Fruit fly (Drosophila melanogaster) whole organism, embryonic: Measurements from ENCODE around the gene Hou.

Experiments
- CG13296 ChIP-seq: fragments of 200-800 bp; sonication (Bioruptor generic); optimal IDR thresholded peaks from 3 replicates; lab custom pipeline; 2018; ENCODE audit warnings: missing biosample characterization, mild to moderate bottlenecking, missing genetic modification characterization
- CG1603 ChIP-seq: fragments of 200-800 bp; sonication (Bioruptor generic); optimal IDR thresholded peaks from 2 replicates; lab custom pipeline; 2019; ENCODE audit warnings: missing biosample characterization, mild to moderate bottlenecking, missing genetic modification characterization, moderate library complexity
- CG1647 ChIP-seq: fragments of 200-800 bp; sonication (Bioruptor generic); optimal IDR thresholded peaks from 3 replicates; lab custom pipeline; 2016; ENCODE audit warnings: missing biosample characterization, missing genetic modification characterization
- CG17361 ChIP-seq: fragments of 200-800 bp; sonication (Bioruptor generic); IDR thresholded peaks from 3 replicates; pipeline ENCODE4 v1.3.6; 2022; ENCODE audit warnings: missing biosample characterization, missing genetic modification characterization
- CG17568 ChIP-seq: fragments of 200-800 bp; sonication (Bioruptor generic); optimal IDR thresholded peaks from 2 replicates; lab custom pipeline; 2018; ENCODE audit warnings: missing biosample characterization, mild to moderate bottlenecking, missing genetic modification characterization, moderate library complexity
- CG2116 ChIP-seq: fragments of 200-800 bp; sonication (Bioruptor generic); optimal IDR thresholded peaks from 3 replicates; lab custom pipeline; 2018; ENCODE audit warnings: missing biosample characterization, mild to moderate bottlenecking, missing genetic modification characterization
- CG2712 ChIP-seq: fragments of 200-800 bp; optimal IDR thresholded peaks from 3 replicates; lab custom pipeline; 2019; ENCODE audit warnings: missing biosample characterization, mild to moderate bottlenecking, missing genetic modification characterization, moderate library complexity
- CG2875 ChIP-seq: fragments of 200-800 bp; sonication (Bioruptor generic); optimal IDR thresholded peaks from 2 replicates; lab custom pipeline; 2017; ENCODE audit warnings: missing biosample characterization, mild to moderate bottlenecking, missing genetic modification characterization, missing genetic modification reagents
- CG2889 ChIP-seq: fragments of 200-800 bp; sonication (Bioruptor generic); IDR thresholded peaks from 3 replicates; pipeline ENCODE4 v1.3.6; 2022; ENCODE audit warnings: missing biosample characterization, missing genetic modification characterization
- CG30403 ChIP-seq: fragments of 200-800 bp; sonication (Bioruptor generic); optimal IDR thresholded peaks from 3 replicates; lab custom pipeline; 2016; ENCODE audit warnings: missing biosample characterization, missing genetic modification characterization
- CG3065 ChIP-seq: fragments of 200-800 bp; sonication (Bioruptor generic); optimal IDR thresholded peaks from 2 replicates; lab custom pipeline; 2016; ENCODE audit warnings: missing biosample characterization, missing genetic modification characterization
- CG3163 ChIP-seq: fragments of 200-800 bp; sonication (Bioruptor generic); optimal IDR thresholded peaks from 3 replicates; lab custom pipeline; 2016; ENCODE audit warnings: missing biosample characterization, missing genetic modification characterization
- CG33557 ChIP-seq: fragments of 200-800 bp; sonication (Bioruptor generic); optimal IDR thresholded peaks from 2 replicates; lab custom pipeline; 2019; ENCODE audit warnings: missing biosample characterization, mild to moderate bottlenecking, missing genetic modification characterization, moderate library complexity
- CG4328 ChIP-seq: fragments of 200-800 bp; sonication (Bioruptor generic); optimal IDR thresholded peaks from 3 replicates; lab custom pipeline; 2017; ENCODE audit warnings: missing biosample characterization, missing genetic modification reagents, missing genetic modification characterization
- CG4617 ChIP-seq: fragments of 200-800 bp; sonication (Bioruptor generic); optimal IDR thresholded peaks from 3 replicates; lab custom pipeline; 2016; ENCODE audit warnings: missing biosample characterization, missing genetic modification characterization, borderline replicate concordance
- CG5953 ChIP-seq: fragments of 200-800 bp; sonication (Bioruptor generic); IDR thresholded peaks from 2 replicates; pipeline ENCODE4 v1.3.6; 2022; ENCODE audit warnings: missing biosample characterization, missing genetic modification characterization
- CG6175 ChIP-seq: fragments of 200-800 bp; sonication (Bioruptor generic); IDR thresholded peaks from 3 replicates; pipeline ENCODE4 v1.3.6; 2022; ENCODE audit warnings: missing biosample characterization, missing genetic modification characterization
- CG6765 ChIP-seq: fragments of 200-800 bp; sonication (Bioruptor generic); optimal IDR thresholded peaks from 3 replicates; lab custom pipeline; 2017; ENCODE audit warnings: missing biosample characterization, mild to moderate bottlenecking, missing genetic modification characterization
- CG7271 ChIP-seq: fragments of 200-800 bp; sonication (Bioruptor generic); optimal IDR thresholded peaks from 2 replicates; lab custom pipeline; 2018; ENCODE audit warnings: missing biosample characterization, mild to moderate bottlenecking, missing genetic modification characterization, moderate library complexity
- CG8765 ChIP-seq: fragments of 200-800 bp; sonication (Bioruptor generic); IDR thresholded peaks from 2 replicates; pipeline ENCODE4 v1.3.6; 2022; ENCODE audit warnings: missing biosample characterization, missing genetic modification characterization
- CG9215 ChIP-seq: fragments of 200-800 bp; sonication (Bioruptor generic); IDR thresholded peaks from 2 replicates; pipeline ENCODE4 v1.3.6; 2022; ENCODE audit warnings: missing biosample characterization, missing genetic modification characterization
- CG9727 ChIP-seq: fragments of 200-800 bp; sonication (Bioruptor generic); optimal IDR thresholded peaks from 3 replicates; lab custom pipeline; 2017; ENCODE audit warnings: missing biosample characterization, mild to moderate bottlenecking, missing genetic modification characterization
- Dip3 ChIP-seq: fragments of 200-800 bp; sonication (Bioruptor generic); optimal IDR thresholded peaks from 3 replicates; lab custom pipeline; 2016; ENCODE audit warnings: missing biosample characterization, missing genetic modification characterization
- HLH3B ChIP-seq: fragments of 200-800 bp; sonication (Bioruptor generic); IDR thresholded peaks from 2 replicates; pipeline ENCODE4 v1.3.6; 2022; ENCODE audit warnings: missing biosample characterization, missing genetic modification characterization
- MESR4 ChIP-seq: fragments of 200-800 bp; sonication (Bioruptor generic); optimal IDR thresholded peaks from 2 replicates; lab custom pipeline; 2018; ENCODE audit warnings: missing biosample characterization, mild to moderate bottlenecking, missing genetic modification characterization, moderate library complexity
- Max ChIP-seq: fragments of 200-800 bp; sonication (Bioruptor generic); optimal IDR thresholded peaks from 2 replicates; lab custom pipeline; 2016; ENCODE audit warnings: missing biosample characterization, mild to moderate bottlenecking, missing genetic modification characterization
- Med ChIP-seq: fragments of 200-800 bp; sonication (Bioruptor generic); peaks from one replicate; lab custom pipeline; 2016; ENCODE audit warnings: missing biosample characterization, missing genetic modification characterization, mild to moderate bottlenecking, inconsistent platforms, moderate library complexity
- NC2α ChIP-seq: fragments of 200-800 bp; sonication (Bioruptor generic); optimal IDR thresholded peaks from 2 replicates; lab custom pipeline; 2016; ENCODE audit warnings: missing biosample characterization, missing genetic modification characterization
- NC2β ChIP-seq: fragments of 200-800 bp; sonication (Bioruptor generic); optimal IDR thresholded peaks from 2 replicates; lab custom pipeline; 2016; ENCODE audit warnings: missing biosample characterization, missing genetic modification characterization
- Optix ChIP-seq: fragments of 200-800 bp; sonication (Bioruptor generic); IDR thresholded peaks from 3 replicates; pipeline ENCODE4 v1.3.6; 2022; ENCODE audit warnings: missing biosample characterization, missing genetic modification characterization
- PHDP ChIP-seq: fragments of 200-800 bp; sonication (Bioruptor generic); optimal IDR thresholded peaks from 3 replicates; lab custom pipeline; 2018; ENCODE audit warnings: missing biosample characterization, mild to moderate bottlenecking, missing genetic modification characterization, moderate library complexity
- Ptx1 ChIP-seq: fragments of 200-800 bp; sonication (Bioruptor generic); IDR thresholded peaks from 2 replicates; pipeline ENCODE4 v1.3.6; 2022; ENCODE audit warnings: missing biosample characterization, missing genetic modification characterization
- Rfx ChIP-seq: fragments of 200-800 bp; sonication (Bioruptor generic); IDR thresholded peaks from 2 replicates; pipeline ENCODE4 v1.3.6; 2022; ENCODE audit warnings: missing biosample characterization, missing genetic modification characterization
- Rx ChIP-seq: fragments of 200-800 bp; sonication (Bioruptor generic); IDR thresholded peaks from 2 replicates; pipeline ENCODE4 v1.3.6; 2022; ENCODE audit warnings: missing biosample characterization, missing genetic modification characterization
- Sox102F ChIP-seq: fragments of 200-800 bp; sonication (Bioruptor generic); optimal IDR thresholded peaks from 2 replicates; lab custom pipeline; 2018; ENCODE audit warnings: missing biosample characterization, mild to moderate bottlenecking, missing genetic modification characterization, moderate library complexity
- Taf1 ChIP-seq: fragments of 200-800 bp; sonication (Bioruptor generic); IDR thresholded peaks from 2 replicates; pipeline ENCODE4 v1.3.6; 2022; ENCODE audit warnings: missing biosample characterization, missing genetic modification characterization
- abd-A ChIP-seq: fragments of 200-800 bp; sonication (Bioruptor generic); optimal IDR thresholded peaks from 3 replicates; lab custom pipeline; 2019; ENCODE audit warnings: missing biosample characterization, mild to moderate bottlenecking, missing genetic modification characterization, moderate library complexity
- bsh ChIP-seq, 2 experiments: fragments of 200-800 bp; sonication (Bioruptor generic); optimal IDR thresholded peaks; 2 replicates each; lab custom pipeline; 2017 to 2018; ENCODE audit warnings: mild to moderate bottlenecking in 2 of 2, missing biosample characterization in 2 of 2, missing genetic modification characterization in 2 of 2, moderate library complexity in 1 of 2
- cad ChIP-seq: fragments of >200 bp; optimal IDR thresholded peaks from 2 replicates; lab custom pipeline; 2017; ENCODE audit warnings: missing biosample characterization, missing genetic modification characterization
- cato ChIP-seq: fragments of 200-800 bp; sonication (Bioruptor generic); optimal IDR thresholded peaks from 2 replicates; lab custom pipeline; 2016; ENCODE audit warnings: missing biosample characterization, missing genetic modification characterization, borderline replicate concordance
- danr ChIP-seq: fragments of 200-800 bp; sonication (Bioruptor generic); IDR thresholded peaks from 2 replicates; pipeline ENCODE4 v1.3.6; 2022; ENCODE audit warnings: missing biosample characterization, missing genetic modification characterization
- dpn ChIP-seq, 2 experiments: fragments of 200-800 bp; sonication (Bioruptor generic); optimal IDR thresholded peaks; 3 replicates each; lab custom pipeline; 2016; ENCODE audit warnings: missing biosample characterization in 2 of 2, missing genetic modification characterization in 2 of 2
- fru ChIP-seq: fragments of >200 bp; optimal IDR thresholded peaks from 2 replicates; lab custom pipeline; 2017
- her ChIP-seq: fragments of 200-800 bp; sonication (Bioruptor generic); optimal IDR thresholded peaks from 2 replicates; lab custom pipeline; 2016; ENCODE audit warnings: missing biosample characterization, missing genetic modification characterization
- oc ChIP-seq: fragments of 200-800 bp; sonication (Bioruptor generic); optimal IDR thresholded peaks from 2 replicates; lab custom pipeline; 2018; ENCODE audit warnings: missing biosample characterization, mild to moderate bottlenecking, missing genetic modification characterization, moderate library complexity
- org-1 ChIP-seq: fragments of 200-800 bp; sonication (Bioruptor generic); optimal IDR thresholded peaks from 2 replicates; lab custom pipeline; 2017; ENCODE audit warnings: missing biosample characterization, missing genetic modification characterization
- pb ChIP-seq: fragments of 200-800 bp; sonication (Bioruptor generic); optimal IDR thresholded peaks from 3 replicates; lab custom pipeline; 2016; ENCODE audit warnings: missing biosample characterization, missing genetic modification characterization
- pfk ChIP-seq: fragments of 200-800 bp; sonication (Bioruptor generic); optimal IDR thresholded peaks from 2 replicates; lab custom pipeline; 2018; ENCODE audit warnings: missing biosample characterization, mild to moderate bottlenecking, missing genetic modification characterization, moderate library complexity
- pho ChIP-seq: fragments of 200-800 bp; sonication (Bioruptor generic); optimal IDR thresholded peaks from 2 replicates; lab custom pipeline; 2016; ENCODE audit warnings: missing biosample characterization, missing genetic modification characterization
- repo ChIP-seq: fragments of 200-800 bp; sonication (Bioruptor generic); optimal IDR thresholded peaks from 2 replicates; lab custom pipeline; 2016; ENCODE audit warnings: missing biosample characterization, missing genetic modification characterization
- sima ChIP-seq: fragments of 200-800 bp; sonication (Bioruptor generic); optimal IDR thresholded peaks from 2 replicates; lab custom pipeline; 2016; ENCODE audit warnings: missing biosample characterization, missing genetic modification characterization
- usp ChIP-seq: fragments of >200 bp; optimal IDR thresholded peaks from 2 replicates; lab custom pipeline; 2017; ENCODE audit warnings: missing biosample characterization, missing genetic modification characterization
- vfl ChIP-seq: fragments of 200-800 bp; sonication (Bioruptor generic); optimal IDR thresholded peaks from 2 replicates; lab custom pipeline; 2016; ENCODE audit warnings: missing biosample characterization, missing genetic modification characterization
- yki ChIP-seq: fragments of >200 bp; optimal IDR thresholded peaks from 3 replicates; lab custom pipeline; 2018

Gene Hou

dm6 chrX:18678876-18679275 is 28.6 kb upstream of the Hou start (continued):
- TF ChIP-seq Dip3 (GFP tag; lab: Kevin White, UChicago) (no peak), PHDP (no peak), pho (GFP tag; lab: Kevin White, UChicago) (no peak), CG33557 (GFP tag; lab: Kevin White, UChicago) (no peak), repo (GFP tag; lab: Kevin White, UChicago) (no peak), Med (GFP tag; lab: Kevin White, UChicago) (peak; percentile 60), Max (GFP tag; lab: Kevin White, UChicago) (no peak), oc (tag; lab: Kevin White, UChicago) (no peak), pb (GFP tag; lab: Kevin White, UChicago) (no peak), CG2116 (GFP tag; lab: Kevin White, UChicago) (no peak), CG3065 (GFP tag; lab: Kevin White, UChicago) (no peak), CG1647 (no peak), dpn (GFP tag; optimal IDR thresholded peaks at IDR 0.05; lab: Kevin White, UChicago) (no peak), CG30403 (GFP tag; lab: Kevin White, UChicago) (no peak), danr (GFP tag; lab: Robert Waterston, UW) (no peak), vfl (GFP tag; lab: Kevin White, UChicago) (no peak), CG3163 (GFP tag; lab: Kevin White, UChicago) (no peak), Taf1 (GFP tag; lab: Robert Waterston, UW) (no peak), MESR4 (no peak), Ptx1 (peak; percentile 18; the same call in 1 of the 2 replicates), abd-A (tag; lab: Kevin White, UChicago) (no peak), CG9727 (no peak), CG6765 (no peak), bsh (GFP tag; optimal IDR thresholded peaks at IDR 0.05; lab: Kevin White, UChicago) (peak in 1 of 2 experiments; percentile 24), CG7271 (tag; lab: Kevin White, UChicago) (no peak), CG4617 (no peak), pfk (GFP tag; lab: Kevin White, UChicago) (no peak), CG9215 (GFP tag; lab: Robert Waterston, UW) (no peak), CG17568 (GFP tag; lab: Kevin White, UChicago) (no peak), CG2889 (GFP tag; lab: Robert Waterston, UW) (no peak), CG4328 (no peak), CG8765 (GFP tag; lab: Robert Waterston, UW) (no peak), NC2α (GFP tag; lab: Kevin White, UChicago) (no peak), Optix (GFP tag; lab: Robert Waterston, UW) (no peak), Rx (no peak), cato (GFP tag; lab: Kevin White, UChicago) (no peak), org-1 (GFP tag; lab: Kevin White, UChicago) (no peak), NC2β (no peak), CG1603 (tag; lab: Kevin White, UChicago) (peak; percentile 46), cad (GFP tag; lab: Kevin White, UChicago) (no peak), CG13296 (GFP tag; lab: Kevin White, UChicago) (no peak), her (no peak), usp (GFP tag; lab: Kevin White, UChicago) (no peak), sima (GFP tag; lab: Kevin White, UChicago) (no peak), CG6175 (GFP tag; lab: Robert Waterston, UW) (no peak), HLH3B (GFP tag; lab: Robert Waterston, UW) (0 out of 2 replicates have a peak, but pooled peaks have one; percentile 10), fru (lab: Kevin White, UChicago) (no peak), CG5953 (GFP tag; lab: Robert Waterston, UW) (no peak), Rfx (GFP tag; lab: Robert Waterston, UW) (no peak), CG2875 (no peak), CG2712 (no peak), CG17361 (GFP tag; lab: Robert Waterston, UW) (no peak), Sox102F (GFP tag; lab: Kevin White, UChicago) (peak; percentile 54), yki (lab: Kevin White, UChicago) (no peak)
